Fruit fly (Drosophila melanogaster): ENCODE results near the gene del.

Gene del

dm6 chr2L:21163311-21163842, 15.0 kb upstream of the del start, which contains the start of gene Noc2 (continued):
- no peak for TF ChIP-seq CG4360 (GFP tag; IDR thresholded peaks at IDR 0.05)
- TF ChIP-seq chm (GFP tag; IDR thresholded peaks at IDR 0.05): no peak
- TF ChIP-seq lab (GFP tag; optimal IDR thresholded peaks at IDR 0.05): peak; percentile 66
- TF ChIP-seq CG18764 (GFP tag; optimal IDR thresholded peaks at IDR 0.05): peak; percentile 21
- TF ChIP-seq run (tag; optimal IDR thresholded peaks at IDR 0.05): no peak
- TF ChIP-seq sc (optimal IDR thresholded peaks at IDR 0.05): no peak
- peak; percentile 6 for TF ChIP-seq sc (GFP tag; optimal IDR thresholded peaks at IDR 0.05)
- no peak for TF ChIP-seq CG10321 (GFP tag; IDR thresholded peaks at IDR 0.05)
- peak; percentile 64; the same call in 1 of the 3 replicates for TF ChIP-seq ken (GFP tag; IDR thresholded peaks at IDR 0.05)
- TF ChIP-seq Dbx (GFP tag; IDR thresholded peaks at IDR 0.05): 0 out of 3 replicates have a peak, but pooled peaks have one; percentile 44
- TF ChIP-seq CG11504 (tag; optimal IDR thresholded peaks at IDR 0.05): peak; percentile 56
- TF ChIP-seq ftz-f1 (GFP tag; optimal IDR thresholded peaks at IDR 0.05): no peak
- no peak for TF ChIP-seq CG16813 (GFP tag; IDR thresholded peaks at IDR 0.05; ENCODE audit: partially characterized antibody)
- no peak for TF ChIP-seq repo (GFP tag; optimal IDR thresholded peaks at IDR 0.05)
- TF ChIP-seq Bteb2 (GFP tag; optimal IDR thresholded peaks at IDR 0.05): no peak
- peak; percentile 37 for TF ChIP-seq CG15514 (GFP tag; optimal IDR thresholded peaks at IDR 0.05)
- TF ChIP-seq Mes4 (GFP tag; optimal IDR thresholded peaks at IDR 0.05): no peak
- TF ChIP-seq CG31388 (GFP tag; optimal IDR thresholded peaks at IDR 0.05): peak; percentile 8
- TF ChIP-seq CG2199 (GFP tag; IDR thresholded peaks at IDR 0.05): no peak
- 0 out of 3 replicates have a peak, but pooled peaks have one; percentile 2 for TF ChIP-seq CG34224 (GFP tag; IDR thresholded peaks at IDR 0.05; ENCODE audit: partially characterized antibody)
- no peak for TF ChIP-seq sd (tag; optimal IDR thresholded peaks at IDR 0.05)
- TF ChIP-seq CG12155 (GFP tag; optimal IDR thresholded peaks at IDR 0.05): peak; percentile 4
- no peak for TF ChIP-seq CG17568 (GFP tag; optimal IDR thresholded peaks at IDR 0.05)
- no peak for TF ChIP-seq kay (GFP tag; optimal IDR thresholded peaks at IDR 0.05)
- TF ChIP-seq MBD-R2 (GFP tag; IDR thresholded peaks at IDR 0.05): peak; percentile 63
- no peak for TF ChIP-seq CG34376 (GFP tag; optimal IDR thresholded peaks at IDR 0.05)
- no peak for TF ChIP-seq Stat92E (GFP tag; optimal IDR thresholded peaks at IDR 0.05)
- no peak for TF ChIP-seq schlank (tag; optimal IDR thresholded peaks at IDR 0.05)
- TF ChIP-seq trh (GFP tag; optimal IDR thresholded peaks at IDR 0.05): no peak
- no peak for TF ChIP-seq nerfin-1 (tag; optimal IDR thresholded peaks at IDR 0.05)
- TF ChIP-seq Atf3 (GFP tag; optimal IDR thresholded peaks at IDR 0.05): no peak
- TF ChIP-seq bigmax (GFP tag; optimal IDR thresholded peaks at IDR 0.05): peak; percentile 11
- TF ChIP-seq Sox102F (GFP tag; optimal IDR thresholded peaks at IDR 0.05): peak; percentile 39
- peak; percentile 42 for TF ChIP-seq Camta (GFP tag; optimal IDR thresholded peaks at IDR 0.05)
- no peak for TF ChIP-seq ab (GFP tag; optimal IDR thresholded peaks at IDR 0.05)
- no peak for TF ChIP-seq Fer2 (tag; optimal IDR thresholded peaks at IDR 0.05)
- TF ChIP-seq CG2712 (tag; optimal IDR thresholded peaks at IDR 0.05): peak; percentile 64
- no peak for TF ChIP-seq CG4854 (GFP tag; optimal IDR thresholded peaks at IDR 0.05)
- no peak for TF ChIP-seq CG10565 (GFP tag; optimal IDR thresholded peaks at IDR 0.05)
- no peak; the same call in 1 of the 2 replicates for TF ChIP-seq sob (GFP tag; IDR thresholded peaks at IDR 0.05)
- no peak for TF ChIP-seq gcm2 (GFP tag; optimal IDR thresholded peaks at IDR 0.05)
- TF ChIP-seq otp (GFP tag; IDR thresholded peaks at IDR 0.05): no peak
- no peak for TF ChIP-seq C15 (GFP tag; IDR thresholded peaks at IDR 0.05)
- TF ChIP-seq peb (GFP tag; IDR thresholded peaks at IDR 0.05): no peak
- TF ChIP-seq sr (GFP tag; IDR thresholded peaks at IDR 0.05): no peak
- TF ChIP-seq CG7357 (GFP tag; IDR thresholded peaks at IDR 0.05): no peak
- TF ChIP-seq CG4617 (GFP tag; optimal IDR thresholded peaks at IDR 0.05; ENCODE audit: borderline replicate concordance): peak; percentile 55
- no peak for TF ChIP-seq bab2 (GFP tag; optimal IDR thresholded peaks at IDR 0.05)
- TF ChIP-seq Nf-YB (GFP tag; optimal IDR thresholded peaks at IDR 0.05): no peak
- no peak for TF ChIP-seq disco-r (GFP tag; optimal IDR thresholded peaks at IDR 0.05)
- TF ChIP-seq lmd (GFP tag; IDR thresholded peaks at IDR 0.05): peak; percentile 63
